Fruit fly (Drosophila melanogaster) whole organism, prepupa: ENCODE results near the gene pHCl-1.

Experiments
- Blimp-1 ChIP-seq: fragments of 200-800 bp; sonication (Bioruptor generic); optimal IDR thresholded peaks from 3 replicates; lab custom pipeline; 2017; ENCODE audit warnings: missing biosample characterization, missing genetic modification characterization, mild to moderate bottlenecking, moderate library complexity, missing genetic modification reagents
- CG15336 ChIP-seq: fragments of 200-800 bp; sonication (Bioruptor generic); IDR thresholded peaks from 2 replicates; pipeline ENCODE4 v1.3.6; 2022; ENCODE audit warnings: missing biosample characterization, missing genetic modification characterization
- CG1621 ChIP-seq: fragments of 200-800 bp; sonication (Bioruptor generic); optimal IDR thresholded peaks from 3 replicates; lab custom pipeline; 2018; ENCODE audit warnings: missing biosample characterization, mild to moderate bottlenecking, missing genetic modification characterization
- CG3032 ChIP-seq: fragments of 200-800 bp; optimal IDR thresholded peaks from 2 replicates; lab custom pipeline; 2019; ENCODE audit warnings: missing biosample characterization, mild to moderate bottlenecking, missing genetic modification characterization, moderate library complexity
- CG31627 ChIP-seq: fragments of 200-800 bp; sonication (Bioruptor generic); optimal IDR thresholded peaks from 3 replicates; lab custom pipeline; 2016; ENCODE audit warnings: missing biosample characterization, missing genetic modification characterization
- CG32006 ChIP-seq: fragments of 200-800 bp; sonication (Bioruptor generic); optimal IDR thresholded peaks from 3 replicates; lab custom pipeline; 2017; ENCODE audit warnings: missing biosample characterization, mild to moderate bottlenecking, missing genetic modification characterization
- CG3919 ChIP-seq: fragments of 200-800 bp; sonication (Bioruptor generic); optimal IDR thresholded peaks from 3 replicates; lab custom pipeline; 2016; ENCODE audit warnings: missing biosample characterization, missing genetic modification characterization
- CG6163 ChIP-seq: fragments of 200-800 bp; sonication (Bioruptor generic); IDR thresholded peaks from 3 replicates; pipeline ENCODE4 v1.3.6; 2022; ENCODE audit warnings: missing biosample characterization, missing genetic modification characterization
- CG6808 ChIP-seq: fragments of 200-800 bp; sonication (Bioruptor generic); optimal IDR thresholded peaks from 3 replicates; lab custom pipeline; 2017; ENCODE audit warnings: missing biosample characterization, missing genetic modification characterization, mild to moderate bottlenecking, moderate library complexity, missing genetic modification reagents
- CG8632 ChIP-seq: fragments of 200-800 bp; sonication (Bioruptor generic); optimal IDR thresholded peaks from 3 replicates; lab custom pipeline; 2016; ENCODE audit warnings: missing biosample characterization, missing genetic modification characterization
- Eip78C ChIP-seq: fragments of 200-800 bp; sonication (Bioruptor generic); peaks from one replicate; lab custom pipeline; 2016; ENCODE audit warnings: missing biosample characterization, missing genetic modification characterization
- Ets21C ChIP-seq: fragments of 200-800 bp; sonication (Bioruptor generic); optimal IDR thresholded peaks from 3 replicates; lab custom pipeline; 2016; ENCODE audit warnings: missing biosample characterization, missing genetic modification characterization
- Gug ChIP-seq: fragments of 200-800 bp; sonication (Bioruptor generic); IDR thresholded peaks from 2 replicates; pipeline ENCODE4 v1.3.6; 2022; ENCODE audit warnings: missing biosample characterization, missing genetic modification characterization
- Hr38 ChIP-seq: sonication (Bioruptor generic); optimal IDR thresholded peaks from 2 replicates; lab custom pipeline; 2016; ENCODE audit warnings: missing biosample characterization, missing genetic modification characterization
- Lpt ChIP-seq: fragments of 200-800 bp; sonication (Bioruptor generic); optimal IDR thresholded peaks from 3 replicates; lab custom pipeline; 2016; ENCODE audit warnings: missing biosample characterization, missing genetic modification characterization
- Met ChIP-seq: fragments of 200-800 bp; sonication (Bioruptor generic); optimal IDR thresholded peaks from 3 replicates; lab custom pipeline; 2016; ENCODE audit warnings: missing biosample characterization, missing genetic modification characterization
- Sox102F ChIP-seq: fragments of 200-800 bp; sonication (Bioruptor generic); optimal IDR thresholded peaks from 2 replicates; lab custom pipeline; 2016; ENCODE audit warnings: missing biosample characterization, mild to moderate bottlenecking, missing genetic modification characterization
- Sox14 ChIP-seq: fragments of 200-800 bp; sonication (Bioruptor generic); optimal IDR thresholded peaks from 3 replicates; lab custom pipeline; 2016; ENCODE audit warnings: missing biosample characterization, missing genetic modification characterization
- Sox15 ChIP-seq: fragments of 200-800 bp; sonication (Bioruptor generic); optimal IDR thresholded peaks from 3 replicates; lab custom pipeline; 2016; ENCODE audit warnings: missing biosample characterization, missing genetic modification characterization
- achi ChIP-seq: fragments of 200-800 bp; sonication (Bioruptor generic); optimal IDR thresholded peaks from 3 replicates; lab custom pipeline; 2016; ENCODE audit warnings: missing biosample characterization, missing genetic modification characterization
- acj6 ChIP-seq: fragments of 200-800 bp; sonication (Bioruptor generic); optimal IDR thresholded peaks from 3 replicates; lab custom pipeline; 2016; ENCODE audit warnings: missing biosample characterization, missing genetic modification characterization
- dac ChIP-seq: fragments of 200-800 bp; sonication (Bioruptor generic); optimal IDR thresholded peaks from 2 replicates; lab custom pipeline; 2017; ENCODE audit warnings: missing biosample characterization, mild to moderate bottlenecking, missing genetic modification characterization
- dsx ChIP-seq: fragments of 200-800 bp; optimal IDR thresholded peaks from 3 replicates; lab custom pipeline; 2019; ENCODE audit warnings: missing biosample characterization, mild to moderate bottlenecking, missing genetic modification characterization, moderate library complexity; ENCODE audit not compliant: poor library complexity, severe bottlenecking
- esn ChIP-seq: fragments of 200-800 bp; sonication (Bioruptor generic); optimal IDR thresholded peaks from 2 replicates; lab custom pipeline; 2016; ENCODE audit warnings: missing biosample characterization, mild to moderate bottlenecking, missing genetic modification characterization, moderate library complexity
- fd85E ChIP-seq: fragments of 200-800 bp; sonication (Bioruptor generic); optimal IDR thresholded peaks from 3 replicates; lab custom pipeline; 2016; ENCODE audit warnings: missing biosample characterization, missing genetic modification characterization
- lz ChIP-seq: fragments of 200-800 bp; sonication (Bioruptor generic); optimal IDR thresholded peaks from 3 replicates; lab custom pipeline; 2016; ENCODE audit warnings: missing biosample characterization, missing genetic modification characterization
- spab ChIP-seq: fragments of 200-800 bp; sonication (Bioruptor generic); optimal IDR thresholded peaks from 2 replicates; lab custom pipeline; 2017; ENCODE audit warnings: missing biosample characterization, mild to moderate bottlenecking, missing genetic modification characterization, missing genetic modification reagents
- svp ChIP-seq: fragments of 200-800 bp; sonication (Bioruptor generic); peaks from one replicate; lab custom pipeline; 2016; ENCODE audit warnings: missing biosample characterization, missing genetic modification characterization
- topi ChIP-seq: fragments of 200-800 bp; sonication (Bioruptor generic); optimal IDR thresholded peaks from 3 replicates; lab custom pipeline; 2016; ENCODE audit warnings: missing biosample characterization, missing genetic modification characterization
- vri ChIP-seq: fragments of 200-800 bp; sonication (Bioruptor generic); optimal IDR thresholded peaks from 3 replicates; lab custom pipeline; 2016; ENCODE audit warnings: missing biosample characterization, mild to moderate bottlenecking, missing genetic modification characterization

Gene pHCl-1

DNA sequence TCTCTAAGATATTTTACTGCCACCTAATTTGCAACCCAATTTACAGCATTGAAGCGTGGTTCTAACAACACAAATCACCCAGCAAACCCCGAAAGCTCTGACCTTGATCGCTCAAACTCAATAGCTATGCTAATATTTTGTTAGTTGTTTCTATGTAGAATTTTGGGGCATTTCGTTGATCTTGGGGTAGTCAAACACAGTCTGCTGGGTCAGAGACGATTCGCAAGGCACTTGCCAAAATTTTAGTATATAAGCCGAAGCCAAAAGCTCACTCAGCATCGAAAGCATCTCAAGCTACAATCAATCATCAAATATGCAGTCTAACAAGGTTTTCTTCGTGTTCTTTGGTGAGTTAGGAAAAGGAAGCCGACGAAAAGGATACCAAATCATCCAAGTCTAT, 89.6 kb downstream of the pHCl-1 start, which contains the start of gene CG13445:
Gene CG13445 (plus strand): TSS at position 301 of the 400 bp plus-strand sequence.
- TF ChIP-seq CG31627 (GFP tag; lab: Kevin White, UChicago) (no peak), Gug (GFP tag; lab: Robert Waterston, UW) (no peak), CG32006 (GFP tag; lab: Kevin White, UChicago) (no peak), svp (GFP tag; lab: Kevin White, UChicago) (no peak), CG1621 (tag; lab: Kevin White, UChicago) (no peak), lz (GFP tag; lab: Kevin White, UChicago) (no peak), Sox15 (GFP tag; lab: Kevin White, UChicago) (no peak), CG6808 (GFP tag; lab: Kevin White, UChicago) (no peak), Blimp-1 (GFP tag; lab: Kevin White, UChicago) (no peak), spab (GFP tag; lab: Kevin White, UChicago) (no peak), CG6163 (GFP tag; lab: Robert Waterston, UW) (no peak), achi (no peak), CG3919 (GFP tag; lab: Kevin White, UChicago) (no peak), CG15336 (GFP tag; lab: Robert Waterston, UW) (no peak), CG3032 (tag; lab: Kevin White, UChicago) (no peak), esn (GFP tag; lab: Kevin White, UChicago) (no peak), dac (no peak), CG8632 (GFP tag; lab: Kevin White, UChicago) (no peak), fd85E (no peak)

DNA sequence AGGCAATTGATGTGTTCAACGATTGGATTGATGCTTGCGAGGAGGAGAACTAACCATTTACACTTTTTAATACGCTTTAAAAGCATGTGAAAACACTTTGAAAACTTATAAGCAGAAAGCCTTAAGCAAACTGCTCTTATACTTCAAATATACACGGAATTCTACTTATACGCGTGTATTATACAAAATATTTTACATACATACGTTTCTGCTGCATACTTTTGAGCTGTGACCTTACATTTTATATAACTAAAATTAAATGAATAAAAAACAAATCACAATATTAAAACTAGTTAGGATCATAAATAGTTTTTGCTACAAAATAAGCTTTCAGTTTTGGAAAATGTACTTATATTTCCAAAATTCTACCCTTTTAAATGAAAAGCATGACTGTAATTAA, 90.2 kb downstream of the pHCl-1 start:
- peak; percentile 5 for TF ChIP-seq Eip78C (GFP tag; lab: Kevin White, UChicago)
- TF ChIP-seq CG6163 (GFP tag; lab: Robert Waterston, UW): no peak
- no peak for TF ChIP-seq achi
- TF ChIP-seq dsx (GFP tag; lab: Kevin White, UChicago): no peak

DNA sequence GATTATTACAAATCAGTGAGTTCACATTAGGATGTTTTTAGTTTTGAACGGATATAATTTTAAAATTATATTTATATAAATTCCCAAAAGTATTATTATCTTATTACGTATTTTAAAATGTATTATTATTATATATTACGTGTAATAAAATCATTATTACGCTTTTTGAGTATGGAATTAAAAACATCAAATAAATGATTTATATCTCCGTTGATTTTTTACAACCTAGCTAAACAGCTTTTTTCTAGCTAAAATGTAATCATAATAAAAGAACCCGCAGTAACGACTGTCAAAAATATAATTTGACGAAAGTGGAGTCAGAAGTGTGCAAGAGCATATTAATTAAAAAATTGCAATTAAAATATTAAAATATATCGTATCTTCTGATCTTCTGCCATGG, 90.8 kb downstream of the pHCl-1 start, which contains the start of gene CG6244:
Gene CG6244 (plus strand): TSS at position 301 of the 400 bp plus-strand sequence.
- no peak for TF ChIP-seq Hr38
- no peak for TF ChIP-seq Ets21C (GFP tag; lab: Kevin White, UChicago)
- no peak for TF ChIP-seq Met (GFP tag; lab: Kevin White, UChicago)
- TF ChIP-seq fd85E: no peak
- TF ChIP-seq vri (GFP tag; lab: Kevin White, UChicago): no peak
- no peak for TF ChIP-seq Lpt (GFP tag; lab: Kevin White, UChicago)

DNA sequence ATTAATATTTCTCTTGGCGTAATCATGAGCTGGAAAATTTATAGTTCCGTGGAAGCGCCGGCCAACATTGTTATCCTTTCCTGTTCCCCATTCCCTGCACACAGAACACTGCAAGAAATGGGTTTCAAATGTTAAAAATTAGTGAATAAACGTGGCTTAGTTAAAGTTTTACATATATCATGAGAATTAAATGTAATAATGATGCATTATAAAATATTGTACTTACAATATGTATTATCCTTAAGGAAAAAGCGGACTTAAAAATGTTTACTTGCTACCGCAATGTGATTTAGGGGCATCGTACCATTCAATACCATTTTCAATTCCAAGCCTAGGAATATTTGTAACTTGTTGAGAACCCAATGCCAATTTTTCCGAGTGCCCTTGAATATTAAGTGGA, 96.2 kb downstream of the pHCl-1 start:
- TF ChIP-seq achi (no peak), lz (GFP tag; lab: Kevin White, UChicago) (no peak), vri (GFP tag; lab: Kevin White, UChicago) (no peak), CG8632 (GFP tag; lab: Kevin White, UChicago) (no peak), acj6 (GFP tag; lab: Kevin White, UChicago) (no peak), Sox14 (GFP tag; lab: Kevin White, UChicago) (no peak), svp (GFP tag; lab: Kevin White, UChicago) (no peak), Sox102F (no peak), Met (GFP tag; lab: Kevin White, UChicago) (no peak)
- TF ChIP-seq, all 60 proteins: peak for 0

DNA sequence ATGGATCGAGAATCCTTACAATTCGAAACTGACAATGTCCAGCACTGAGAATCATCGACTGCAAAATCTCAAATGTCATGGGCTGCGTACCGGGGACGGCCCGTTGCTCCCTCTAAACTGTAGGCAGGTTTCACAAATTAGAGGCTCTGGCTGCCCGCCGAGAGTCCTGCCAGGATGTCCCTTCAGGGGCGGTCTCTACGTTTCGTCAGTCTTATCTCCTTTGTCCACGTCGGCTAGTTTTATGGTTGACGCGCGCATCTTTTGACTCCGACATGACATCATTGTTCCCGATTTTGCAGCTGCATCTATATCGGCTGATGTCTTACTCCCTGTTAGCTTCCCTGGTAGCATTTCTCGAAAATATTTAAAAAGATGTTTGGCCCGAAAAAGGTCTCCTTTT, 96.7 kb downstream of the pHCl-1 start:
- TF ChIP-seq CG3919 (GFP tag; lab: Kevin White, UChicago) (no peak), topi (no peak)
